Fruit fly (Drosophila melanogaster) S2 (cell line): ENCODE results near the gene CG43797.

Experiments used
- CG8478 ChIP-seq: fragments of >200 bp; optimal IDR thresholded peaks from 2 replicates; lab custom pipeline; 2018
- CTCF ChIP-seq, 2 experiments: fragments of >200 bp; optimal IDR thresholded peaks; 2 replicates each; lab custom pipeline; 2018

dm6 chr2L:4031203-4032096, 31.6 kb downstream of the CG43797 start, which contains the start of gene ed:
- TF ChIP-seq CG8478 (lab: Kevin White, UChicago) (no peak), CTCF (optimal IDR thresholded peaks at IDR 0.05; lab: Kevin White, UChicago) (no peak)
